Worm (Caenorhabditis elegans): Measurements from ENCODE around the gene ceh-62.

The ceh-62 gene

DNA sequence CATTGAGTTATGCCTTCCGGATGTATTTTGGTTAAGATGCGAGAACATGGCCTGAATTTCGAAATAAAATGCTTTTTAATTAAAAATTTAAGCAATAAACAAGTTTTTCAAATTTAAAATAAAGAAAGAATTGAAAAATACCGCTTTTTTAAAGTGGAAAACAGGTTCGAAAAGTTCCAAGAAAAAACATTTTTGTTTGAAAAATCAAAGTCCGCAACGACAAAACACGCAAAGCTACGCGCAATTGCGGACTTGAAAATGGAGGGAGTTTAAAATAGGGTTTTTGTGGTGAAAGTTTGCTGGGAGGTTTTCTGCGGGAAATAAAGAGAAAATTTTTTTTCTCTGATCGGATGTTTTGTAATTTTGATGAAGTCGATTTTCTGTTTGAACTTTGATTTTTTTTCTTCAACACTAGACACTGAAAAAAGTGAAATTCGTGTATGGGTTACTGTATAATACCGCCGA, 7.1 kb upstream of the ceh-62 start, which contains the start of gene npp-19:
TSS of gene npp-19 (minus strand) at position 51 of the 465 bp plus-strand sequence.
- no peak for TF ChIP-seq unc-62 (GFP tag; optimal IDR thresholded peaks at IDR 0.05)

DNA sequence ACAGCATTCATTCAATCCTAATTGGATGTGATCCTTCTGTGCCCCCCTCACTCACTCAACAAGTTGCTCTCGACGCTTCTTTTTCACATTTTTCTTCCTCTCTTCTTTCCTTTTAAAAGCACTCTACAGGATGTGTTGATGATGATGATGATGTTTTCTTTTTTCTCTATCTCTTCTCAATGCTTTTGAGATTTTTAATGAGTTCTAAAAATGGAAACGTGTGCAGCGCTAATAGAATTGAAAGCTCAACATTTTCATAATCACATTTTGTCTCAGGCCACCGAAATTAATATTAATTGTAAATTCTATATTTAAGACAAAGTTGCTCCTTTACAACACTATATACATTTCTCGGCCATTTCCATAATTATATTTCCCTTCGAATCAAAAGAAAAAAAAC, 5.3 kb upstream of the ceh-62 start:
- no peak for TF ChIP-seq unc-62 (GFP tag; optimal IDR thresholded peaks at IDR 0.05)

- no peak for TF ChIP-seq unc-62 (GFP tag; optimal IDR thresholded peaks at IDR 0.05)
Measured at ce11 chrII:10804442-10804841, 1.1 kb upstream of the ceh-62 start.

DNA sequence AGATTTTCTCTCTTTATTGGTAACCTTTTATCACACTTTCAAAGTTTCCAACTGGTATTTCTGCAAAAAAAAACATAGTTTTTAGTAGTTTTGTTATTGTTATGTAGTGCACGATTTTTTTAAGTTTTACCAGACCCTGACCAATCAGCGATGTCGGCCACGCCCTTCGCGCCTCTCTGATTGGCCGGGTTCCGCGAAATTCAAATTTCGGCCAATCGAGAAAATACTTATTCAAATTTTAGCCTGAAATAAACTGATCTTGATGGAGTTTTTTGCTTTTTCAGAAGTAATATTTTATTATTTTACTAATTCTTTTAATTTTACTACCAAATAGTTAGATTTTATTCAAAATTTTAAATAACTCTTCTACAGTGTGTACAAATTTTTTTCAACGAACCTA, 630 bp upstream of the ceh-62 start:
- TF ChIP-seq unc-62 (GFP tag; optimal IDR thresholded peaks at IDR 0.05): no peak

ce11 chrII:10808708-10809343, 3.3 kb downstream of the ceh-62 start, which contains the start of gene R06F6.14:
Gene R06F6.14 (plus strand): TSS chrII:10809293.
- no peak for TF ChIP-seq unc-62 (GFP tag; optimal IDR thresholded peaks at IDR 0.05)

- no peak for TF ChIP-seq unc-62 (GFP tag; optimal IDR thresholded peaks at IDR 0.05)
Measured at ce11 chrII:10810690-10811089, 5.2 kb downstream of the ceh-62 start, which contains the start of gene msrp-7. Gene msrp-7 (plus strand): TSS chrII:10810990.

DNA sequence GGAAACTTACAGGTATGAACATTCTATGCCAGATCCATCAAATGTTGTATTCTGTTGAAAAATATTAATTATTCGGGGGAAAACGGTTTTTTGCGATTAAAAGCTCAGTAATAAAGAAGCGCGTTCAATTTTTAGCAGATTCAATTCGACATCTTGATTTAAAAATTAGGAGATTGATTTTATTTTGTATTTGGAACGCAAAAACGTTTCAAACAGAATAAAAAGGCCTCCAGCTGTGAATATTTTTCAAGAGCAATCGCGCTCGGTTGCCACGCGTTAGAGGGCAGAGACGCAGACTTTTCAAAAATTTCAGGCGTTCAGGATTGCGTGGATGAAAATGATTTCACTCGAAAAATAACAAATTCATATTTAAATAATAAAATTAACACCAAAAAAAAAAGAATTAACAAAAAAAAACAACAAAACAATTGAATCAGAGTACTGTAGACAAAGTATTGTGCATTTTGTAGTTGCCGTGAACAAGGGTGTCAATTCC, 14.4 kb downstream of the ceh-62 start, which contains the start of gene R06F6.8:
TSS of gene R06F6.8 (minus strand) at position 51 of the 496 bp plus-strand sequence.
- TF ChIP-seq unc-62 (GFP tag; optimal IDR thresholded peaks at IDR 0.05): no peak

DNA sequence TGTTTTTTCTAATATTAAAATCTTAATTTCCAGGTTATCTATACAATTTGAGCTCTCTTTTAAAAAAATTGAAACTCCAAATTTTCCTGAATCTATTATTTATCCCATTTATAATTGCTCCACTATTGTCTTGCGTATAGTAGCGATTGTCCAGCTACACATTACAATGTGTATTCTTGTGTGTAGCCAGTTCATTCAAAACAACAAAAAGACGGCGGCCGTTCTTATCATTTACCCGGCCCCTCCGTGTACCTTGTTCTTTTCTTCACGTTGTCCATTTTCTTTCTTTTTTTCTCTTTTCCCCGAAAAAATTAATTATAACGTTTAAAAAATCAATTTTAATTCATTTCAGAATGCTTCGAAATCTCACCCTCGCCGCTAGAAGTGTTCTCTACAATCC, 15.1 kb downstream of the ceh-62 start, which contains the start of gene ech-4:
TSS of gene ech-4 (plus strand) at position 353 of the 400 bp plus-strand sequence.
- no peak for TF ChIP-seq unc-62 (GFP tag; optimal IDR thresholded peaks at IDR 0.05)

DNA sequence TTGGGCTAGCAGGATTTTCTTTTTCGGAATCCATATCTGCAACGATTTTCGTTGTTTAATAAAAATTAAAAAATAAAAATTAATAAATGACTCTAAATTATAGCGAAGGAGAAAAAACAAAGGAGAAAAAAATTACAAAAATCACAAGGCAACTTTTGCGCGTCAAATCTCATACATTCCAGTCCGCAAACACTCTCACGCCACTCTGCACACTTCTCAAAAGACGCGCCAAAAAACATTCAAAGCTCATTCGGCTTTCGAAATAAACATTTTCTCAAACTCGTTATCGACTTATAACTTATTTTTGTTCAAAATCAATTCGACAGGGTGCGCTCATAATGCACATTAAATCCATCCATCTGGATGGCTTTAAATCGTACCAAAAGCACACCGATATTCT, 18.5 kb downstream of the ceh-62 start, which contains the start of the genes R06F6.12 and mix-1:
TSS of gene R06F6.12 (minus strand) at position 36 of the 400 bp plus-strand sequence.
TSS of gene mix-1 (plus strand) at position 201 of the 400 bp plus-strand sequence.
- no peak for TF ChIP-seq unc-62 (GFP tag; optimal IDR thresholded peaks at IDR 0.05)

DNA sequence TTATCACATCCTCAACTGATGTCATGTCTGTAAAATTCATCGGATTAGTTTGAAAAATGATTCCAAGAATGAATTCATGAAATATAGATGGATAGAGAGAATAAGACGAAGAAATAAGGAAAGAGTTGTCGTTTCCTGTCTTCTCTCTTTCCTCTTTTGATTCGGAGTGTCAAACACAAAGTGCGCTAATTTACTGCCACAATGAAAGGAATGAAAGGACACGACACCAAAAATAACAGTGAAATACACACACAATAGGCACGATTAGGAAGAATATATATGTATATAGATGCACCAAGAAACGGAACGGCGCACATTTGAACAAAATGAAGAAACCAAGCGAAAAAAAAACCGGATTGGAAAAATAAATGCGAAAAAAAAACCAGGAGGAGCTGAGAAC, 23.5 kb downstream of the ceh-62 start, which contains the start of gene VM106R.1:
TSS of gene VM106R.1 (minus strand) at position 101 of the 400 bp plus-strand sequence.
- TF ChIP-seq unc-62 (GFP tag; optimal IDR thresholded peaks at IDR 0.05): no peak

ce11 chrII:10829572-10829971, 24.0 kb downstream of the ceh-62 start:
- no peak for TF ChIP-seq unc-62 (GFP tag; optimal IDR thresholded peaks at IDR 0.05)

DNA sequence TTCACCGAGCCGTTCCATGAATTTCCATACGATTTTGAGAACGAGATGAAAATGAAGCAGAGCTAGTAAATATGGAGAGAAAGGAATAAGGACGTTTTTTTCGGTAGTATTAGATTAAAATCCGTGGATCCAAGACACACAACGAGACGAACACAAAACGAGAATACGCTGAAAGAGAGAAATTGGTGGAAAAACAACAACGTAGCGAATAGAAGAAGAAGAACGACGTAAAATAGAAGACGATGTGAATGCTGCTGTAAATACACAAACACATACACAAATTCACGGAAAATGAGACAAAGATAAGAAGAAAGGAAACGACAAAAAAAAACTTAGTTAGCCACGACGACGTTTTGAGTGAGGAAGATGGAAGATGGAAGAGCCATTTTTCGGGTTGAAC, 29.2 kb downstream of the ceh-62 start:
- no peak for TF ChIP-seq unc-62 (GFP tag; optimal IDR thresholded peaks at IDR 0.05)

ce11 chrII:10838550-10838949, 33.0 kb downstream of the ceh-62 start:
- no peak for TF ChIP-seq unc-62 (GFP tag; optimal IDR thresholded peaks at IDR 0.05)

DNA sequence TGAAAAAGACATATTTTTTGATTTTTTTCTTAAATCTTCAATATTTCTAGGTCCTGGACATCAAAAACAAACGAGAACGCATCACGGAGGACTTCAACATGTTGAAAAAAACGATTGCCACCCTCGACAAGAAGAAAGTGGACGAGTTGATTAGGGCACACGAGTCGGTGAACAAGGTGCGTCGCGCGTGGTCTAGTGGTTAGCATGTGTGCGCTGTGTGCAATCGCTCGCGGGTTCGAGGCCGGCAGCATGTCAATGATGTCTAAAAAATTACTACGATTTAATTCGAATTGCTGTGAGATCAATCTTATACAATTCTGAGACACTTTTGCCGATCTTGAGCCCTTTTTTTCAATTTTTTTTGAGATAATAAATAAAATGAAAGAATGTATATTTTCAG, 34.5 kb downstream of the ceh-62 start:
- TF ChIP-seq unc-62 (GFP tag; optimal IDR thresholded peaks at IDR 0.05): no peak

ce11 chrII:10843527-10843926, 38.0 kb downstream of the ceh-62 start, which contains the start of gene M106.8:
Gene M106.8 (minus strand): TSS chrII:10843627.
- no peak for TF ChIP-seq unc-62 (GFP tag; optimal IDR thresholded peaks at IDR 0.05)

- no peak for TF ChIP-seq unc-62 (GFP tag; optimal IDR thresholded peaks at IDR 0.05)
Measured at ce11 chrII:10847057-10847456, 41.5 kb downstream of the ceh-62 start.

DNA sequence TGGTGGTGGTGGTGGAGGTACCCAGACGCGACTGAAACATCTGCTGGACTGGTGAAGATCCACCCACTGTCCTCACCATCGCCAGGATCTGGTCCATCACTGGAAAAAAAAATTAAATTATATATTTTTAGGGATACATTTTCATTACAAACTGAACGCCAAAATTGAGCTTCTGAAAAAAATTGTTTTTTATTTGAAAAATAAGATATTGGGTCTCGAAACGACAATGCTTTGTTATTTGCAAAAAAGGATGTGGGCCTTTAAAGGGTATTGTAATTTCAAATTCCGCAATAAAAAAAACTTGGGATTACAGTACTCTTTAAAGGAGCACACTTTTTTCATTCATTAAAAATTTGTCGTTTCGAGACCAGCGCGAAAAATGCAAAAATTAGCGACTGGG, 44.4 kb downstream of the ceh-62 start, which contains the start of gene M106.2:
TSS of gene M106.2 (minus strand) at position 101 of the 400 bp plus-strand sequence.
- no peak for TF ChIP-seq unc-62 (GFP tag; optimal IDR thresholded peaks at IDR 0.05)
